Fruit fly (Drosophila melanogaster): ENCODE results near the gene Reps.
A peak's percentile ranks its signal among the peaks of the same experiment; 100 is the strongest.

The Reps gene

DNA sequence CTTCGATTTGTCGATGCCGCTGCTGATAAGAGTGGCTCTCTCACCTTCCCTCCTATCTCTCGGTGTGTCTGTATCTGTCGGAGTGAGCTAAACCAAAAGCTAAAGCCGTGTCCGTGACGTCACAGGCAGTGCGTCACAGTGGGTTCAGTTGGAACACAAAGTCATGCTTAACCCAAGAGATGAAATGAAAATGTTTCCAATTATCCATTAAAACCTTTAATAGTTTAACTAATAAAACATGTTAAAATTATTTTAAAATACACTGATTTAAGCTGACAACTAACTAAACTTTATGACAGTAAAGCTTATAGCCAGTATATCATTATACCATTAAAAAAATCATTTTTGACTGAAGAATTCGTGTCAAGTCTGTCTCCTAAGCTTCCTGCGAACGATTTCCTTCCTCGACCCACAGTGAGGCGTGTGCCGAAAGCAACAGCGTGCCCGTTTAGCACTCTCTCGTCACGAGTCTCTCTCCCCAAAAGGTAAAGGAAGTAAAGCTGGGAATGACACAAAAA is 6.6 kb upstream of the Reps start, which contains the start of gene Idua (continued):
- TF ChIP-seq CG18599 (GFP tag; optimal IDR thresholded peaks at IDR 0.05) (peak; percentile 91), Tbp (GFP tag; optimal IDR thresholded peaks at IDR 0.05) (no peak), az2 (GFP tag; optimal IDR thresholded peaks at IDR 0.05) (peak; percentile 58), ttk (GFP tag; IDR thresholded peaks at IDR 0.05) (peak; percentile 30; the same call in 1 of the 2 replicates), CG9932 (GFP tag; IDR thresholded peaks at IDR 0.05) (peak; percentile 47), lilli (GFP tag; optimal IDR thresholded peaks at IDR 0.05) (peak; percentile 69), croc (GFP tag; conservative IDR thresholded peaks at IDR 0.05) (peak; percentile 60; the same call in 2 of the 3 replicates), row (GFP tag; IDR thresholded peaks at IDR 0.05) (peak; percentile 78), CG6854 (GFP tag; optimal IDR thresholded peaks at IDR 0.05) (peak; percentile 82), Vsx1 (GFP tag; optimal IDR thresholded peaks at IDR 0.05) (no peak), Nf-YB (GFP tag; optimal IDR thresholded peaks at IDR 0.05) (peak; percentile 45), CG8924 (tag; optimal IDR thresholded peaks at IDR 0.05) (peak; percentile 81), esg (GFP tag; conservative IDR thresholded peaks at IDR 0.05) (peak; percentile 56), Eip74EF (GFP tag; optimal IDR thresholded peaks at IDR 0.05) (no peak), Gsc (GFP tag; IDR thresholded peaks at IDR 0.05) (0 out of 2 replicates have a peak, but pooled peaks have one; percentile 7), CG12071 (GFP tag; optimal IDR thresholded peaks at IDR 0.05) (no peak), sens (GFP tag) (peak; percentile 90), Fer1 (GFP tag; optimal IDR thresholded peaks at IDR 0.05) (peak; percentile 89), tin (GFP tag; optimal IDR thresholded peaks at IDR 0.05) (peak; percentile 68), NFAT (GFP tag; IDR thresholded peaks at IDR 0.05) (0 out of 2 replicates have a peak, but pooled peaks have one; percentile 12), ken (GFP tag; IDR thresholded peaks at IDR 0.05) (0 out of 3 replicates have a peak, but pooled peaks have one; percentile 36), scrt (GFP tag; optimal IDR thresholded peaks at IDR 0.05) (peak; percentile 98), Stat92E (GFP tag; optimal IDR thresholded peaks at IDR 0.05) (peak in 1 of 3 experiments; percentile 9), Aef1 (GFP tag; IDR thresholded peaks at IDR 0.05) (peak; percentile 47; the same call in 2 of the 3 replicates), ac (GFP tag; optimal IDR thresholded peaks at IDR 0.05) (no peak), Kr (GFP tag; optimal IDR thresholded peaks at IDR 0.05) (no peak), CG4707 (GFP tag; optimal IDR thresholded peaks at IDR 0.05) (peak; percentile 57), Xbp1 (GFP tag; optimal IDR thresholded peaks at IDR 0.05) (peak; percentile 61), CG3838 (GFP tag; optimal IDR thresholded peaks at IDR 0.05) (no peak), cwo (GFP tag; optimal IDR thresholded peaks at IDR 0.05) (peak; percentile 82), Ets65A (GFP tag) (peak; percentile 90), Oaz (GFP tag; IDR thresholded peaks at IDR 0.05) (0 out of 2 replicates have a peak, but pooled peaks have one; percentile 5), chif (GFP tag; optimal IDR thresholded peaks at IDR 0.05) (peak in 1 of 2 experiments; percentile 21), org-1 (GFP tag; optimal IDR thresholded peaks at IDR 0.05) (peak; percentile 73), CG6272 (GFP tag; IDR thresholded peaks at IDR 0.05) (no peak), ERR (GFP tag; optimal IDR thresholded peaks at IDR 0.05) (no peak), Hr51 (GFP tag; optimal IDR thresholded peaks at IDR 0.05) (peak in 1 of 2 experiments; percentile 21), CG9609 (GFP tag; optimal IDR thresholded peaks at IDR 0.05) (no peak)

dm6 chr2L:11105320-11105719 is 1.1 kb downstream of the Reps start:
- TF ChIP-seq Opbp (GFP tag; IDR thresholded peaks at IDR 0.05; ENCODE audit: partially characterized antibody) (no peak), prd (optimal IDR thresholded peaks at IDR 0.05) (peak in 1 of 2 experiments; percentile 12), prd (GFP tag; IDR thresholded peaks at IDR 0.05) (no peak), run (tag; optimal IDR thresholded peaks at IDR 0.05) (no peak), Sry-β (GFP tag; optimal IDR thresholded peaks at IDR 0.05) (no peak), Med (GFP tag) (peak; percentile 61)

Measured in whole organism, embryonic.